Worm (Caenorhabditis elegans): ENCODE results near the gene his-61.

DNA sequence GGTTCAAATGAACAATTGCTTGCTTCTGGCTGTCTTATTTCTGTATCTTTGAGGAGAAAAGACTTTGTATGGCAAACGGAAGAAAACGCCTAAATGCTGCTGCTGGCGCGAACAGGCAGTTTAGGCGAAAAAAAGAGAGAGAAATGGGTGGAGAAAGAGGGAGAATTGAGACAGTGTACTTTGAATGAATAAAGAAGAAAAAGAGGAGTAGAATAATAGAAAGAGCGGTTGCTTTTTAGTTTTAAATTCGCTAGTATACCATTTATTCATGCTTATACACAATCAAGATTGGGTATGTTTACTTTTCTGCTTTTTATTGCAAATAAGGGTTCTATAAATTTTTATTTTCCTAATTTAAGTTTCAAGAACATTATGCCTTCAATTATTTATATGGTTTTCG, 46.6 kb downstream of the his-61 start:
- TF ChIP-seq K11D2.4 (GFP tag; IDR thresholded peaks at IDR 0.05) (no peak), F22D6.2 (tag; optimal IDR thresholded peaks at IDR 0.05) (no peak), him-1 (tag; optimal IDR thresholded peaks at IDR 0.05) (no peak), mes-4 (tag; optimal IDR thresholded peaks at IDR 0.05) (no peak), lin-54 (GFP tag; optimal IDR thresholded peaks at IDR 0.05) (no peak), ceh-79 (tag; optimal IDR thresholded peaks at IDR 0.05) (no peak), ama-1 (optimal IDR thresholded peaks at IDR 0.05) (no peak), ama-1 (GFP tag; optimal IDR thresholded peaks at IDR 0.05) (no peak), ccch-3 (GFP tag; optimal IDR thresholded peaks at IDR 0.05) (no peak), C06A6.2 (GFP tag; conservative IDR thresholded peaks at IDR 0.05) (no peak)

Data from whole organism, young adult.